Worm (Caenorhabditis elegans) whole organism, L4/young adult: ENCODE results near the gene T09A5.4.

Experiments
- W03F9.2 ChIP-seq: fragments of 150-350 bp; optimal IDR thresholded peaks from 2 replicates; lab custom pipeline; 2014; ENCODE audit warnings: missing biosample characterization, missing genetic modification characterization
- dao-5 ChIP-seq: sonication (generic microtip); optimal IDR thresholded peaks from 2 replicates; lab custom pipeline; 2016; ENCODE audit warnings: missing genotype, missing genetic modification characterization, moderate library complexity, missing compliant biosample characterization

DNA sequence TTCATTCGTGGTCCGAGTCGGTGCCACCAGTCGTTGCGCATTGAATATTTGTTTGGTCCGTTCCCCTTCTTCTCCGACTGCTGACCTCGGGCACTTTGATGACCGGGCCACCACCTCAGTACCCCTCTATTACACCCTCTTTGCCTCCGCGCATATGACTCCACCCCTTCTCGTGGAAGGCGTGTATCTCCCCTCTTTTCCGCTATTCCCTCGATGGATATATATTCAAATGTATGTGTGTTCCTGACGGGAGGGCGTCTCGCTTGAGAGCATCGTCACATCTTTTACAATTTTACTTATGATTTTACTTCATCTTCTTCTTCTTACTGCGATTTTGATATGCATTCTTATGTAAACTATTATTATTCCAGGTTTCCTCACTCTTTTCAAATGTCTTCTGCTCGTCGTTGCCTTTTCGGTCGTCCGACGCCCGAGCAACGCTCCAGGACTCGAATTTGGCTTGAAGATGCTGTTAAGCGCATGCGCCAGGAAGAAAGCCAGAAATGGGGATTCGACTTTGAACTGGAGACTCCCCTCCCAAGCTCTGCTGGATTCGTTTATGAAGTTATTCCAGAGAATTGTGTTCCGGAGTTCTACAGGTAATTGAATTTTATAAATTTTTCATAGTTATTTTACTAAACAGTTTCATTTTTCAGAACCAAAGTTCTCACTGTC lies 35.0 kb upstream of the T09A5.4 start, which contains the start of gene cki-1:
- no peak for TF ChIP-seq dao-5 (tag; lab: Kevin White, UChicago)
- no peak for TF ChIP-seq W03F9.2
